Worm (Caenorhabditis elegans): ENCODE results near the gene crt-1.

- TF ChIP-seq ceh-8 (GFP tag; optimal IDR thresholded peaks at IDR 0.05) = no peak
- TF ChIP-seq unc-130 (tag; optimal IDR thresholded peaks at IDR 0.05) = no peak
- TF ChIP-seq fos-1 (tag; optimal IDR thresholded peaks at IDR 0.05) = no peak
- no peak for TF ChIP-seq hlh-4 (tag; optimal IDR thresholded peaks at IDR 0.05)
- TF ChIP-seq efl-1 (optimal IDR thresholded peaks at IDR 0.05) = peak; percentile 22 to 34
- TF ChIP-seq efl-1 (GFP tag; optimal IDR thresholded peaks at IDR 0.05 in 1 of 2) = no peak
- no peak for TF ChIP-seq snpc-4 (tag; optimal IDR thresholded peaks at IDR 0.05)
- no peak for TF ChIP-seq nhr-12 (tag; optimal IDR thresholded peaks at IDR 0.05)
- TF ChIP-seq grh-1 (GFP tag; IDR thresholded peaks at IDR 0.05) = no peak
- TF ChIP-seq zag-1 (tag; optimal IDR thresholded peaks at IDR 0.05) = no peak
- peak; percentile 44 for TF ChIP-seq blmp-1 (tag; optimal IDR thresholded peaks at IDR 0.05)
Observed at ce11 chrV:6110533-6110932, 10.2 kb upstream of the crt-1 start, which contains the start of gene F17A9.4.

Data from whole organism, L1 larva.